Fruit fly (Drosophila melanogaster) whole organism, embryonic: ENCODE data around the gene dbr.

Experiments used
- Abd-B ChIP-seq: fragments of 200-800 bp; sonication (Bioruptor generic); optimal IDR thresholded peaks from 2 replicates; lab custom pipeline; 2018; ENCODE audit warnings: missing biosample characterization, mild to moderate bottlenecking, missing genetic modification characterization, moderate library complexity
- Bdp1 ChIP-seq: fragments of 200-800 bp; sonication (Bioruptor generic); optimal IDR thresholded peaks from 3 replicates; lab custom pipeline; 2016; ENCODE audit warnings: missing biosample characterization, missing genetic modification characterization
- Bteb2 ChIP-seq: fragments of 200-800 bp; sonication (Bioruptor generic); optimal IDR thresholded peaks from 2 replicates; lab custom pipeline; 2016; ENCODE audit warnings: missing biosample characterization, missing genetic modification characterization
- CG14860 ChIP-seq: fragments of 200-800 bp; sonication (Bioruptor generic); IDR thresholded peaks from 3 replicates; pipeline ENCODE4 v1.3.6; 2022; ENCODE audit warnings: missing biosample characterization, missing genetic modification characterization; ENCODE audit not compliant: partially characterized antibody
- CG1603 ChIP-seq: fragments of 200-800 bp; sonication (Bioruptor generic); optimal IDR thresholded peaks from 2 replicates; lab custom pipeline; 2019; ENCODE audit warnings: missing biosample characterization, mild to moderate bottlenecking, missing genetic modification characterization, moderate library complexity
- CG17612 ChIP-seq: fragments of 200-800 bp; sonication (Bioruptor generic); IDR thresholded peaks from 2 replicates; pipeline ENCODE4 v1.3.6; 2022; ENCODE audit warnings: missing biosample characterization, missing genetic modification characterization
- CG2116 ChIP-seq: fragments of 200-800 bp; sonication (Bioruptor generic); optimal IDR thresholded peaks from 3 replicates; lab custom pipeline; 2018; ENCODE audit warnings: missing biosample characterization, mild to moderate bottlenecking, missing genetic modification characterization
- CG2678 ChIP-seq: fragments of 200-800 bp; sonication (Bioruptor generic); optimal IDR thresholded peaks from 3 replicates; lab custom pipeline; 2019; ENCODE audit warnings: missing biosample characterization, mild to moderate bottlenecking, missing genetic modification characterization, moderate library complexity
- CG3065 ChIP-seq: fragments of 200-800 bp; sonication (Bioruptor generic); optimal IDR thresholded peaks from 2 replicates; lab custom pipeline; 2016; ENCODE audit warnings: missing biosample characterization, missing genetic modification characterization
- CG31441 ChIP-seq: fragments of 200-800 bp; sonication (Bioruptor generic); IDR thresholded peaks from 2 replicates; pipeline ENCODE4 v1.3.6; 2022; ENCODE audit warnings: missing biosample characterization, missing genetic modification characterization
- CG32767 ChIP-seq: fragments of 200-800 bp; sonication (Bioruptor generic); IDR thresholded peaks from 2 replicates; pipeline ENCODE4 v1.3.6; 2022; ENCODE audit warnings: missing biosample characterization, missing genetic modification characterization
- CG34224 ChIP-seq: fragments of 200-800 bp; sonication (Bioruptor generic); IDR thresholded peaks from 3 replicates; pipeline ENCODE4 v1.3.6; 2022; ENCODE audit warnings: missing biosample characterization, missing genetic modification characterization; ENCODE audit not compliant: partially characterized antibody
- CG42726 ChIP-seq: fragments of 200-800 bp; sonication (Bioruptor generic); IDR thresholded peaks from 2 replicates; pipeline ENCODE4 v1.3.6; 2022; ENCODE audit warnings: missing biosample characterization, missing genetic modification characterization; ENCODE audit not compliant: partially characterized antibody
- CG4360 ChIP-seq: fragments of 200-800 bp; sonication (Bioruptor generic); IDR thresholded peaks from 2 replicates; pipeline ENCODE4 v1.3.6; 2022; ENCODE audit warnings: missing biosample characterization, missing genetic modification characterization
- CG4854 ChIP-seq: fragments of 200-800 bp; sonication (Bioruptor generic); optimal IDR thresholded peaks from 2 replicates; lab custom pipeline; 2016; ENCODE audit warnings: missing biosample characterization, missing genetic modification characterization, inconsistent platforms
- CG6654 ChIP-seq: fragments of 200-800 bp; sonication (Bioruptor generic); optimal IDR thresholded peaks from 2 replicates; lab custom pipeline; 2017; ENCODE audit warnings: missing biosample characterization, mild to moderate bottlenecking, missing genetic modification characterization
- CG6791 ChIP-seq: fragments of 200-800 bp; sonication (Bioruptor generic); IDR thresholded peaks from 3 replicates; pipeline ENCODE4 v1.3.6; 2022; ENCODE audit warnings: missing biosample characterization, missing genetic modification characterization; ENCODE audit not compliant: partially characterized antibody
- CG7786 ChIP-seq: fragments of 200-800 bp; sonication (Bioruptor generic); optimal IDR thresholded peaks from 2 replicates; lab custom pipeline; 2016; ENCODE audit warnings: missing biosample characterization, missing genetic modification characterization
- CG9437 ChIP-seq: fragments of 200-800 bp; sonication (Bioruptor generic); optimal IDR thresholded peaks from 2 replicates; lab custom pipeline; 2018; ENCODE audit warnings: missing biosample characterization, mild to moderate bottlenecking, missing genetic modification characterization
- CG9727 ChIP-seq: fragments of 200-800 bp; sonication (Bioruptor generic); optimal IDR thresholded peaks from 3 replicates; lab custom pipeline; 2017; ENCODE audit warnings: missing biosample characterization, mild to moderate bottlenecking, missing genetic modification characterization
- CHES-1-like ChIP-seq: fragments of 200-800 bp; sonication (Bioruptor generic); optimal IDR thresholded peaks from 2 replicates; lab custom pipeline; 2016; ENCODE audit warnings: missing biosample characterization, missing genetic modification characterization
- CkIIα-i1 ChIP-seq: fragments of 200-800 bp; sonication (Bioruptor generic); IDR thresholded peaks from 2 replicates; pipeline ENCODE4 v1.3.6; 2022; ENCODE audit warnings: missing biosample characterization, missing genetic modification characterization
- D ChIP-seq, 2 experiments: fragments of 200-800 bp in 1 of 2; fragments of >200 bp in 1 of 2; sonication (Bioruptor generic) in 1 of 2; optimal IDR thresholded peaks; 2 replicates in 1 of 2; 3 replicates in 1 of 2; lab custom pipeline; 2017; ENCODE audit warnings: mild to moderate bottlenecking in 1 of 2, missing biosample characterization in 1 of 2, missing genetic modification characterization in 1 of 2, missing genetic modification reagents in 1 of 2
- Dip2 ChIP-seq: fragments of 200-800 bp; sonication (Bioruptor generic); IDR thresholded peaks from 2 replicates; pipeline ENCODE4 v1.3.6; 2022; ENCODE audit warnings: missing biosample characterization, missing genetic modification characterization
- Fer3 ChIP-seq: fragments of 200-800 bp; sonication (Bioruptor generic); optimal IDR thresholded peaks from 2 replicates; lab custom pipeline; 2018; ENCODE audit warnings: missing biosample characterization, mild to moderate bottlenecking, missing genetic modification characterization, moderate library complexity
- HHEX ChIP-seq: fragments of 200-800 bp; sonication (Bioruptor generic); optimal IDR thresholded peaks from 3 replicates; lab custom pipeline; 2017; ENCODE audit warnings: missing biosample characterization, mild to moderate bottlenecking, missing genetic modification characterization, missing genetic modification reagents
- HLH3B ChIP-seq: fragments of 200-800 bp; sonication (Bioruptor generic); IDR thresholded peaks from 2 replicates; pipeline ENCODE4 v1.3.6; 2022; ENCODE audit warnings: missing biosample characterization, missing genetic modification characterization
- Hey ChIP-seq: fragments of 200-800 bp; sonication (Bioruptor generic); optimal IDR thresholded peaks from 3 replicates; lab custom pipeline; 2018; ENCODE audit warnings: missing biosample characterization, mild to moderate bottlenecking, missing genetic modification characterization
- Max ChIP-seq: fragments of 200-800 bp; sonication (Bioruptor generic); optimal IDR thresholded peaks from 2 replicates; lab custom pipeline; 2016; ENCODE audit warnings: missing biosample characterization, mild to moderate bottlenecking, missing genetic modification characterization
- Nf-YA ChIP-seq: fragments of 200-800 bp; sonication (Bioruptor generic); IDR thresholded peaks from 2 replicates; pipeline ENCODE4 v1.3.6; 2022; ENCODE audit warnings: missing biosample characterization, missing genetic modification characterization
- Pdp1 ChIP-seq, 2 experiments: fragments of 200-800 bp; sonication (Bioruptor generic); optimal IDR thresholded peaks; 3 replicates each; lab custom pipeline; 2016; ENCODE audit warnings: missing biosample characterization in 2 of 2, missing genetic modification characterization in 2 of 2, mild to moderate bottlenecking in 1 of 2, moderate library complexity in 1 of 2
- Poxn ChIP-seq: fragments of 200-800 bp; sonication (Bioruptor generic); IDR thresholded peaks from 2 replicates; pipeline ENCODE4 v1.3.6; 2022; ENCODE audit warnings: missing biosample characterization, missing genetic modification characterization
- Spps ChIP-seq: fragments of 200-800 bp; sonication (Bioruptor generic); optimal IDR thresholded peaks from 2 replicates; lab custom pipeline; 2018; ENCODE audit warnings: missing biosample characterization, mild to moderate bottlenecking, missing genetic modification characterization
- Tbp ChIP-seq: fragments of >200 bp; optimal IDR thresholded peaks from 2 replicates; lab custom pipeline; 2018; ENCODE audit warnings: missing biosample characterization, missing genetic modification characterization
- Trl ChIP-seq, 3 experiments: fragments of >200 bp in 2 of 3; fragments of 200-800 bp in 1 of 3; sonication (Bioruptor generic) in 1 of 3; optimal IDR thresholded peaks; 2 replicates in 1 of 3; 3 replicates in 2 of 3; lab custom pipeline; 2016 to 2017; ENCODE audit warnings: missing biosample characterization in 1 of 3, missing genetic modification characterization in 1 of 3
- chinmo ChIP-seq: fragments of 200-800 bp; sonication (Bioruptor generic); IDR thresholded peaks from 4 replicates; pipeline ENCODE4 v1.3.6; 2022; ENCODE audit warnings: missing biosample characterization, missing genetic modification characterization; ENCODE audit not compliant: partially characterized antibody
- chn ChIP-seq: fragments of 200-800 bp; sonication (Bioruptor generic); optimal IDR thresholded peaks from 2 replicates; lab custom pipeline; 2016; ENCODE audit warnings: missing biosample characterization, missing genetic modification characterization
- disco-r ChIP-seq: fragments of 200-800 bp; sonication (Bioruptor generic); optimal IDR thresholded peaks from 2 replicates; lab custom pipeline; 2016; ENCODE audit warnings: missing biosample characterization, missing genetic modification characterization
- fd3F ChIP-seq: fragments of 200-800 bp; sonication (Bioruptor generic); optimal IDR thresholded peaks from 2 replicates; lab custom pipeline; 2018; ENCODE audit warnings: missing biosample characterization, mild to moderate bottlenecking, missing genetic modification characterization, moderate library complexity
- grn ChIP-seq: fragments of 200-800 bp; sonication (Bioruptor generic); optimal IDR thresholded peaks from 3 replicates; lab custom pipeline; 2017; ENCODE audit warnings: missing biosample characterization, missing genetic modification characterization
- ham ChIP-seq: fragments of 200-800 bp; sonication (Bioruptor generic); IDR thresholded peaks from 2 replicates; pipeline ENCODE4 v1.3.6; 2022; ENCODE audit warnings: missing biosample characterization, missing genetic modification characterization
- nmo ChIP-seq: fragments of 200-800 bp; sonication (Bioruptor generic); optimal IDR thresholded peaks from 2 replicates; lab custom pipeline; 2018; ENCODE audit warnings: missing biosample characterization, mild to moderate bottlenecking, missing genetic modification characterization, moderate library complexity
- pita ChIP-seq: fragments of 200-800 bp; sonication (Bioruptor generic); optimal IDR thresholded peaks from 2 replicates; lab custom pipeline; 2017; ENCODE audit warnings: missing biosample characterization, mild to moderate bottlenecking, missing genetic modification characterization
- pzg ChIP-seq: fragments of 200-800 bp; sonication (Bioruptor generic); optimal IDR thresholded peaks from 3 replicates; lab custom pipeline; 2018; ENCODE audit warnings: missing biosample characterization, mild to moderate bottlenecking, missing genetic modification characterization, moderate library complexity
- row ChIP-seq: fragments of 200-800 bp; sonication (Bioruptor generic); IDR thresholded peaks from 3 replicates; pipeline ENCODE4 v1.3.6; 2022; ENCODE audit warnings: missing biosample characterization, missing genetic modification characterization
- sens ChIP-seq: fragments of 200-800 bp; sonication (Bioruptor generic); peaks from one replicate; lab custom pipeline; 2016; ENCODE audit warnings: missing biosample characterization, missing genetic modification characterization
- stwl ChIP-seq: fragments of 200-800 bp; sonication (Bioruptor generic); optimal IDR thresholded peaks from 3 replicates; lab custom pipeline; 2018; ENCODE audit warnings: missing biosample characterization, mild to moderate bottlenecking, missing genetic modification characterization, moderate library complexity
- trh ChIP-seq: fragments of 200-800 bp; sonication (Bioruptor generic); optimal IDR thresholded peaks from 2 replicates; lab custom pipeline; 2016; ENCODE audit warnings: missing biosample characterization, missing genetic modification characterization
- vvl ChIP-seq: fragments of 200-800 bp; sonication (Bioruptor generic); IDR thresholded peaks from 2 replicates; pipeline ENCODE4 v1.3.6; 2022; ENCODE audit warnings: missing biosample characterization, missing genetic modification characterization
- zen ChIP-seq: fragments of 200-800 bp; sonication (Bioruptor generic); optimal IDR thresholded peaks from 3 replicates; lab custom pipeline; 2018; ENCODE audit warnings: missing biosample characterization, mild to moderate bottlenecking, missing genetic modification characterization, moderate library complexity

The dbr gene

dm6 chr2L:21587-21986 lies 44.7 kb upstream of the dbr start (continued):
- TF ChIP-seq CG7786 (no peak), CG17612 (GFP tag; lab: Robert Waterston, UW) (no peak), Nf-YA (GFP tag; lab: Robert Waterston, UW) (no peak), vvl (GFP tag; lab: Robert Waterston, UW) (no peak), CG14860 (0 out of 3 replicates have a peak, but pooled peaks have one; percentile 22), HHEX (GFP tag; lab: Kevin White, UChicago) (no peak), CG4854 (no peak), CG2678 (no peak), Spps (tag; lab: Kevin White, UChicago) (no peak), HLH3B (GFP tag; lab: Robert Waterston, UW) (no peak), Bdp1 (GFP tag; lab: Kevin White, UChicago) (no peak), trh (GFP tag; lab: Kevin White, UChicago) (no peak), chn (GFP tag; lab: Kevin White, UChicago) (no peak), Hey (no peak), CG9437 (GFP tag; lab: Kevin White, UChicago) (no peak), Poxn (GFP tag; lab: Robert Waterston, UW) (no peak), CG42726 (GFP tag; lab: Robert Waterston, UW) (no peak), grn (GFP tag; lab: Kevin White, UChicago) (no peak), Pdp1 (GFP tag; optimal IDR thresholded peaks at IDR 0.05; lab: Kevin White, UChicago) (peak in 1 of 2 experiments; percentile 11), Tbp (no peak), Dip2 (no peak), pita (GFP tag; lab: Kevin White, UChicago) (no peak), CG3065 (no peak), disco-r (GFP tag; lab: Kevin White, UChicago) (no peak), Max (GFP tag; lab: Kevin White, UChicago) (no peak), Trl (optimal IDR thresholded peaks at IDR 0.05; lab: Kevin White, UChicago) (no peak), Trl (GFP tag; optimal IDR thresholded peaks at IDR 0.05; lab: Kevin White, UChicago) (no peak), Abd-B (GFP tag; lab: Kevin White, UChicago) (no peak), CG6654 (GFP tag; lab: Kevin White, UChicago) (no peak), Fer3 (tag; lab: Kevin White, UChicago) (no peak), CHES-1-like (no peak), CG2116 (no peak), row (GFP tag; lab: Robert Waterston, UW) (no peak; the same call in 2 of the 3 replicates), CG34224 (GFP tag; lab: Robert Waterston, UW) (peak; percentile 68; the same call in 2 of the 3 replicates), pzg (peak; percentile 23), CG9727 (GFP tag; lab: Kevin White, UChicago) (no peak), chinmo (GFP tag; lab: Robert Waterston, UW) (no peak), D (optimal IDR thresholded peaks at IDR 0.05; lab: Kevin White, UChicago) (no peak), D (GFP tag; optimal IDR thresholded peaks at IDR 0.05; lab: Kevin White, UChicago) (no peak), fd3F (GFP tag; lab: Kevin White, UChicago) (no peak), ham (GFP tag; lab: Robert Waterston, UW) (no peak), CkIIα-i1 (no peak), CG6791 (GFP tag; lab: Robert Waterston, UW) (peak; percentile 43; the same call in 1 of the 3 replicates), stwl (tag; lab: Kevin White, UChicago) (peak; percentile 100), CG4360 (no peak), Bteb2 (GFP tag; lab: Kevin White, UChicago) (no peak), zen (no peak), CG32767 (GFP tag; lab: Robert Waterston, UW) (no peak), sens (GFP tag; lab: Kevin White, UChicago) (peak; percentile 86), CG1603 (tag; lab: Kevin White, UChicago) (peak; percentile 21), nmo (GFP tag; lab: Kevin White, UChicago) (no peak), CG31441 (no peak)
